Fruit fly (Drosophila melanogaster): ENCODE data around the gene Utx.
A peak's percentile ranks its signal among the peaks of the same experiment; 100 is the strongest.

Utx gene

DNA sequence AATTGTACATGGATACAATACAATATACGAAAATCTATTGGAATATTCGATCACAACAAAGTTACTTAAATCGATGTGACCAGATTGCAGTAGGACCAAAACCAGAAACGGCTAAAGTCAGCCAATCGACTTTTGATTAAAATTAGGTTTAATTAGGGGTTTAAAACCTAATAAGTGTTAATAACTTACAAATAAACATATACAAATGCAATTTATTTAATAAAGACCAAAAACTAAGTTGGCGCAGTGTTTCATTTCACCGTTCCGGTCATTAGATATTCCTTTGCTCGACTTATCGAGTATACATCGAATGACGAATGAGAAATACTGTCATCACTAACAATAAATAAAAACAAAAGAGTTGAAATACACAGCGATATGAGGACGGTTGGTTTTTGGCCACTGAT lies 28.2 kb downstream of the Utx start, which contains the start of the genes bsk and CG31717 (continued):
- TF ChIP-seq dsx (GFP tag; optimal IDR thresholded peaks at IDR 0.05; ENCODE audit: poor library complexity, severe bottlenecking) = peak; percentile 97
- TF ChIP-seq svp (GFP tag) = no peak
- no peak for TF ChIP-seq Eip93F (GFP tag; optimal IDR thresholded peaks at IDR 0.05)
- TF ChIP-seq CG6854 (GFP tag; optimal IDR thresholded peaks at IDR 0.05) = no peak
- TF ChIP-seq Ets96B (tag; optimal IDR thresholded peaks at IDR 0.05) = no peak
- TF ChIP-seq CG8319 (GFP tag; optimal IDR thresholded peaks at IDR 0.05) = no peak

DNA sequence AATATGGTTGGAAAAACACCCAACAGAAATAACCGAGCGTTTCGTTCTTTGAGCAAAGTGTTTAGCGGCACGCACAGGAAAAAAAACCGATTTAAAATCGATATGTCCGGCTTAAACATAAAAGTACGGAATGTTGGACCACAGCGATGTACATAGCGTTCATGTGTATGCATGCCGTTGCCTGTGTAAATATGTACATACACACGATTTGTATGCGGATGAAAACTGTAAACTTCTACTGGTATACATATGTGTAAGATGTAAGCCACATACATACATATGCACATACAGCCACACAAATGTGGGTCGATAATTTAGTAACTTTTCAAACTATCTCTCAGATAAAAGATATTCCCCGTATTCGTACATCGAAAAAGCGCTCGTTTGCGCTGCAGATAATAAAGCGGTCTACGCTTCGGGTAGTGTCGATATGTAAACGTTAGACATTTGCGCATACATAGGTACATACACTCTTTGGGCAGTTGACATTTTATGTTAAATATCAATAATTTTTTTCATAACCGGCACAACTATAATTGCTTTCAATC lies 28.9 kb downstream of the Utx start:
- no peak for TF ChIP-seq CG1621 (tag; optimal IDR thresholded peaks at IDR 0.05)
- TF ChIP-seq fkh (GFP tag; optimal IDR thresholded peaks at IDR 0.05) = peak; percentile 94

DNA sequence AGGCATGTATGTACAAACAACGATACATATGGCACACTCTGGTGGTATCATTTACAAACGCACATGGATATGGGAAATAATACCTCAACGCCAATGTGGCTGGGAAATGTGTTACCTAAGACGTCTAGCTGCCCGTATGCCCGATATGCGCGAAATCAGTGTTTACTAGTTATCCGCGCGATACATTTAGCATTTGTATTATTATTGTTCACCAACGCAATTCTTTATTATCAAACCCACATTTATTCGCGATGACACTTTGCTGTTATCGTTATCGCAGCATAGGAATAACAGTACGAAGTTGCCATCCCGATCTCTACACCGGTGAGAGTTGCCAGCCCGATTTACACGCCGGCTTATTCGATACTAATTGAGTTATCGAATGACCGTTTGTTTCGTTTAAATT lies 31.8 kb downstream of the Utx start, which contains the start of gene chico:
Gene chico, minus strand, starts transcription at position 294 of the 406 bp plus-strand sequence.
- TF ChIP-seq Ets21C (GFP tag; optimal IDR thresholded peaks at IDR 0.05) (no peak), ss (GFP tag; optimal IDR thresholded peaks at IDR 0.05) (no peak), lz (GFP tag; optimal IDR thresholded peaks at IDR 0.05) (no peak), CG8632 (GFP tag; optimal IDR thresholded peaks at IDR 0.05) (no peak), CG6276 (GFP tag; optimal IDR thresholded peaks at IDR 0.05) (no peak), Hr39 (GFP tag; optimal IDR thresholded peaks at IDR 0.05) (no peak), CG8319 (GFP tag; optimal IDR thresholded peaks at IDR 0.05) (no peak), svp (GFP tag) (no peak), Met (GFP tag; optimal IDR thresholded peaks at IDR 0.05) (no peak), Eip78C (GFP tag) (no peak), CG6163 (GFP tag; IDR thresholded peaks at IDR 0.05) (no peak), acj6 (GFP tag; optimal IDR thresholded peaks at IDR 0.05) (no peak), Blimp-1 (GFP tag; optimal IDR thresholded peaks at IDR 0.05) (no peak)

dm6 chr2L:10238726-10239652 lies 39.6 kb downstream of the Utx start, which contains the start of gene me31B:
Gene me31B, plus strand, starts transcription at chr2L:10239341.
- TF ChIP-seq Hr38 (GFP tag; optimal IDR thresholded peaks at IDR 0.05) (no peak), fkh (GFP tag; optimal IDR thresholded peaks at IDR 0.05) (no peak), CG1621 (tag; optimal IDR thresholded peaks at IDR 0.05) (no peak), CG4318 (GFP tag; optimal IDR thresholded peaks at IDR 0.05) (no peak), CG15336 (GFP tag; IDR thresholded peaks at IDR 0.05) (no peak), CG6276 (GFP tag; optimal IDR thresholded peaks at IDR 0.05) (no peak), CG9139 (GFP tag; optimal IDR thresholded peaks at IDR 0.05) (no peak), lz (GFP tag; optimal IDR thresholded peaks at IDR 0.05) (no peak), achi (GFP tag; optimal IDR thresholded peaks at IDR 0.05) (no peak), CG6792 (GFP tag; optimal IDR thresholded peaks at IDR 0.05) (no peak), Hr4 (GFP tag; optimal IDR thresholded peaks at IDR 0.05) (no peak), Met (GFP tag; optimal IDR thresholded peaks at IDR 0.05) (no peak), Lpt (GFP tag; optimal IDR thresholded peaks at IDR 0.05) (no peak), CG3032 (tag; optimal IDR thresholded peaks at IDR 0.05) (peak; percentile 14), spab (GFP tag; optimal IDR thresholded peaks at IDR 0.05) (no peak), Eip93F (GFP tag; optimal IDR thresholded peaks at IDR 0.05) (peak; percentile 7)

DNA sequence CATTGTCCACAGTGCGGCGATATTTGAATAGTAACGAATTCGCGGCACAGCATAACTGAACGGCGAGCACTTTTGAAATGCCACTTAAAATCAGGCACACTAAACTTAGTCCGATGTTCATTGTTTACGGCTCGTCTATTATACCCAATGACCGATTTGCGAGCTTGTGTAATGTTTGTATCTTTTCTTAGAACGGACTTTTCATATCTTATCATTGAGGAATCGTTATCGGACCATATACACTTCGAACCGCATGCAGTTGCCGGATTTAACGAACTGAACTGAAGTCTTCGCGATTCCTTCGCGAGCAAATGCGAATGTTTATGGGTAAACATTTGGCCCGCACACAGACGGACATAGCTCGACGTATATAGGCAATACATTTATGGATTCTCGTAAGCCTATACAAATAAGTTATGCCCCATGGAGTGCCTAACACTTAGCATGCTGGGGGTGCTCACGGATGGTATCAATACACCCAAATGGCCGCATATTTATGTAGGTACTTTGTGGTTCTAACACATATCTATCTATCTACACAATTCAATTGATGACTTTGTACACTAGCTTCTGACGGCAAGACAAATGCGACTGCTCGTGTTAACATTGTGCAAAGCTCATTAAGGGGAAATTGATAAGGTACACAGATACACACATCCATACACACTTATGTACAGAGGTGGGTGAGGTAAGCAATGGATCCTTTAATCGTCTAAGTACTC lies 40.7 kb downstream of the Utx start, which contains the start of gene mthl15:
Gene mthl15, minus strand, starts transcription at position 593 of the 722 bp plus-strand sequence.
- TF ChIP-seq vri (GFP tag; optimal IDR thresholded peaks at IDR 0.05) = peak; percentile 34
- no peak for TF ChIP-seq Lpt (GFP tag; optimal IDR thresholded peaks at IDR 0.05)
- TF ChIP-seq fkh (GFP tag; optimal IDR thresholded peaks at IDR 0.05) = peak; percentile 90
